Worm (Caenorhabditis elegans) whole organism, L4 larva: ENCODE measurements around the gene his-37.

Experiments
- D1046.2 ChIP-seq: fragments of 200-800 bp; sonication (Bioruptor generic); IDR thresholded peaks from 2 replicates; pipeline ENCODE4 v1.3.6; 2022; ENCODE audit warnings: missing genetic modification characterization, missing compliant biosample characterization
- F10B5.3 ChIP-seq: sonication (generic microtip); optimal IDR thresholded peaks from 2 replicates; lab custom pipeline; 2016; ENCODE audit warnings: mild to moderate bottlenecking, missing genetic modification characterization, missing compliant biosample characterization
- F37D6.2 ChIP-seq: sonication (generic microtip); optimal IDR thresholded peaks from 2 replicates; lab custom pipeline; 2016; ENCODE audit warnings: mild to moderate bottlenecking, missing genetic modification characterization, missing compliant biosample characterization
- F49E8.2 ChIP-seq: sonication (generic microtip); optimal IDR thresholded peaks from 2 replicates; lab custom pipeline; 2016; ENCODE audit warnings: missing compliant biosample characterization, mild to moderate bottlenecking, missing genetic modification characterization, borderline replicate concordance
- R02D3.7 ChIP-seq: fragments of 150-350 bp; sonication (generic microtip); optimal IDR thresholded peaks from 3 replicates; lab custom pipeline; 2014; ENCODE audit warnings: missing biosample characterization, missing genetic modification characterization
- T20F7.1 ChIP-seq: fragments of 200-800 bp; sonication (Bioruptor generic); optimal IDR thresholded peaks from 2 replicates; lab custom pipeline; 2018; ENCODE audit warnings: mild to moderate bottlenecking, missing genetic modification characterization, missing compliant biosample characterization
- Y48G9A.11 ChIP-seq: fragments of 200-800 bp; sonication (Bioruptor generic); IDR thresholded peaks from 2 replicates; pipeline ENCODE4 v1.3.6; 2022; ENCODE audit warnings: missing genetic modification reagents, missing genetic modification characterization, missing compliant biosample characterization
- ceh-20 ChIP-seq: fragments of 200-800 bp; sonication (Bioruptor generic); IDR thresholded peaks from 2 replicates; pipeline ENCODE4 v1.3.6; 2022; ENCODE audit warnings: missing genetic modification reagents, missing genetic modification characterization, missing compliant biosample characterization
- ceh-28 ChIP-seq: fragments of 150-350 bp; optimal IDR thresholded peaks from 2 replicates; lab custom pipeline; 2014; ENCODE audit warnings: missing biosample characterization, missing genetic modification reagents, missing genetic modification characterization
- ceh-32 ChIP-seq: sonication (generic microtip); optimal IDR thresholded peaks from 2 replicates; lab custom pipeline; 2016; ENCODE audit warnings: mild to moderate bottlenecking, missing genetic modification characterization, missing compliant biosample characterization; ENCODE audit not compliant: poor library complexity
- ces-1 ChIP-seq: fragments of 150-350 bp; sonication (generic microtip); optimal IDR thresholded peaks from 4 replicates; lab custom pipeline; 2014; ENCODE audit warnings: missing biosample characterization, missing genetic modification reagents, missing genetic modification characterization
- ctbp-1 ChIP-seq: fragments of 200-800 bp; sonication (Bioruptor generic); IDR thresholded peaks from 2 replicates; pipeline ENCODE4 v1.3.6; 2022; ENCODE audit warnings: missing genetic modification reagents, missing genetic modification characterization, missing compliant biosample characterization
- daf-16 ChIP-seq, 3 experiments: sonication (generic microtip); optimal IDR thresholded peaks; 2 replicates each; lab custom pipeline; 2016 to 2017; ENCODE audit warnings: missing genetic modification characterization in 3 of 3, missing genetic modification reagents in 3 of 3, mild to moderate bottlenecking in 2 of 3, missing compliant biosample characterization in 2 of 3, missing biosample characterization in 1 of 3, moderate library complexity in 1 of 3
- dmd-6 ChIP-seq: fragments of 200-800 bp; sonication (Bioruptor generic); IDR thresholded peaks from 2 replicates; pipeline ENCODE4 v1.3.6; 2022; ENCODE audit warnings: missing genetic modification reagents, missing genetic modification characterization, missing compliant biosample characterization
- dmd-8 ChIP-seq: fragments of 200-800 bp; sonication (Bioruptor generic); IDR thresholded peaks from 2 replicates; pipeline ENCODE4 v1.3.6; 2022; ENCODE audit warnings: missing genetic modification characterization, missing compliant biosample characterization
- egl-43 ChIP-seq: fragments of 200-800 bp; sonication (Bioruptor generic); IDR thresholded peaks from 2 replicates; pipeline ENCODE4 v1.3.6; 2022; ENCODE audit warnings: missing genetic modification reagents, missing genetic modification characterization, missing compliant biosample characterization
- fkh-10 ChIP-seq: fragments of 150-350 bp; optimal IDR thresholded peaks from 2 replicates; lab custom pipeline; 2014; ENCODE audit warnings: missing biosample characterization, missing genetic modification reagents, missing genetic modification characterization
- hif-1 ChIP-seq, 2 experiments: sonication (generic microtip); optimal IDR thresholded peaks; 2 replicates each; lab custom pipeline; 2016 to 2017; ENCODE audit warnings: missing compliant biosample characterization in 2 of 2, missing genetic modification characterization in 2 of 2, missing genetic modification reagents in 2 of 2, missing genotype in 2 of 2, mild to moderate bottlenecking in 1 of 2
- hlh-30 ChIP-seq: sonication (generic microtip); optimal IDR thresholded peaks from 2 replicates; lab custom pipeline; 2017; ENCODE audit warnings: antibody characterized with exemption, mild to moderate bottlenecking, missing genetic modification characterization, missing compliant biosample characterization; ENCODE audit not compliant: insufficient read depth
- hmg-1.1 ChIP-seq: fragments of 200-800 bp; sonication (Bioruptor generic); IDR thresholded peaks from 2 replicates; pipeline ENCODE4 v1.3.6; 2022; ENCODE audit warnings: missing genetic modification reagents, missing genetic modification characterization, missing compliant biosample characterization
- lim-7 ChIP-seq: fragments of 200-800 bp; sonication (Bioruptor generic); IDR thresholded peaks from 2 replicates; pipeline ENCODE4 v1.3.6; 2022; ENCODE audit warnings: missing genetic modification characterization, missing compliant biosample characterization
- lin-13 ChIP-seq: fragments of 150-350 bp; optimal IDR thresholded peaks from 2 replicates; lab custom pipeline; 2014; ENCODE audit warnings: missing biosample characterization, missing genetic modification reagents, missing genetic modification characterization
- lin-15B ChIP-seq: fragments of 150-350 bp; sonication (generic microtip); optimal IDR thresholded peaks from 3 replicates; lab custom pipeline; 2014; ENCODE audit warnings: missing biosample characterization, missing genetic modification characterization
- lsy-2 ChIP-seq, 2 experiments: fragments of 150-350 bp in 1 of 2; sonication (generic microtip) in 1 of 2; optimal IDR thresholded peaks; 2 replicates each; lab custom pipeline; 2014 to 2017; ENCODE audit warnings: missing biosample characterization in 2 of 2, missing genetic modification characterization in 2 of 2
- madf-5 ChIP-seq, 2 experiments: fragments of 200-800 bp; sonication (Bioruptor generic); IDR thresholded peaks; 2 replicates each; pipeline ENCODE4 v1.3.6; 2022; ENCODE audit warnings: missing compliant biosample characterization in 2 of 2, missing genetic modification characterization in 2 of 2
- mdl-1 ChIP-seq, 2 experiments: fragments of 150-350 bp in 1 of 2; sonication (generic microtip) in 1 of 2; optimal IDR thresholded peaks; 2 replicates each; lab custom pipeline; 2014 to 2017; ENCODE audit warnings: missing biosample characterization in 2 of 2, missing genetic modification characterization in 2 of 2
- mdt-29 ChIP-seq: fragments of 200-800 bp; sonication (Bioruptor generic); IDR thresholded peaks from 2 replicates; pipeline ENCODE4 v1.3.6; 2022; ENCODE audit warnings: missing genetic modification reagents, missing genetic modification characterization, missing compliant biosample characterization
- mep-1 ChIP-seq: fragments of 150-350 bp; sonication (generic microtip); optimal IDR thresholded peaks from 3 replicates; lab custom pipeline; 2014; ENCODE audit warnings: missing biosample characterization, missing genetic modification characterization
- mes-2 ChIP-seq: sonication (generic microtip); optimal IDR thresholded peaks from 2 replicates; lab custom pipeline; 2016; ENCODE audit warnings: missing genotype, mild to moderate bottlenecking, missing genetic modification characterization, missing compliant biosample characterization; ENCODE audit not compliant: poor library complexity, severe bottlenecking
- mxl-2 ChIP-seq: fragments of 200-800 bp; sonication (Bioruptor generic); conservative IDR thresholded peaks from 2 replicates; pipeline ENCODE4 v1.3.6; 2022; ENCODE audit warnings: missing genetic modification reagents, missing genetic modification characterization, missing compliant biosample characterization
- nhr-48 ChIP-seq: sonication (generic microtip); optimal IDR thresholded peaks from 2 replicates; lab custom pipeline; 2016; ENCODE audit warnings: mild to moderate bottlenecking, missing genetic modification characterization, missing compliant biosample characterization
- nhr-6 ChIP-seq: fragments of 150-350 bp; optimal IDR thresholded peaks from 2 replicates; lab custom pipeline; 2014; ENCODE audit warnings: missing biosample characterization, missing genetic modification characterization
- pha-4 ChIP-seq, 2 experiments: fragments of 150-350 bp in 1 of 2; fragments of 200-800 bp in 1 of 2; sonication (Bioruptor generic) in 1 of 2; IDR thresholded peaks in 1 of 2; optimal IDR thresholded peaks in 1 of 2; 2 replicates each; pipeline versions ENCODE4 v1.3.6 to Lab custom; 2014 to 2022; ENCODE audit warnings: missing genetic modification characterization in 2 of 2, missing genetic modification reagents in 2 of 2, missing biosample characterization in 1 of 2, missing compliant biosample characterization in 1 of 2
- rbr-2 ChIP-seq: sonication (generic microtip); optimal IDR thresholded peaks from 2 replicates; lab custom pipeline; 2016; ENCODE audit warnings: missing genotype, missing genetic modification characterization, missing compliant biosample characterization
- tra-1 ChIP-seq: fragments of 200-800 bp; sonication (Bioruptor generic); IDR thresholded peaks from 2 replicates; pipeline ENCODE4 v1.3.6; 2022; ENCODE audit warnings: missing genetic modification reagents, missing genetic modification characterization, missing compliant biosample characterization
- unc-62 ChIP-seq, 3 experiments: fragments of 150-350 bp in 1 of 3; sonication (generic microtip); optimal IDR thresholded peaks in 2 of 3; peaks in 1 of 3; 1 replicate in 1 of 3; 2 replicates in 2 of 3; lab custom pipeline; 2014 to 2017; ENCODE audit warnings: missing biosample characterization in 3 of 3, missing genetic modification characterization in 3 of 3, missing genetic modification reagents in 3 of 3, missing genotype in 1 of 3
- zip-2 ChIP-seq: fragments of 150-350 bp; optimal IDR thresholded peaks from 2 replicates; lab custom pipeline; 2014; ENCODE audit warnings: missing biosample characterization, missing genetic modification characterization

The his-37 gene

ce11 chrV:9561624-9562179 is 14.8 kb downstream of the his-37 start, which contains the start of gene rgef-1:
rgef-1 (minus strand) TSS chrV:9561674.
- peak; percentile 10 for TF ChIP-seq mes-2
- TF ChIP-seq F10B5.3 (tag; lab: Kevin White, UChicago): no peak
- TF ChIP-seq dmd-8 (GFP tag; lab: Robert Waterston, UW): no peak
- TF ChIP-seq rbr-2 (tag; lab: Kevin White, UChicago): peak; percentile 87
- TF ChIP-seq nhr-48: peak; percentile 13
- TF ChIP-seq lsy-2 (tag; optimal IDR thresholded peaks at IDR 0.05; lab: Kevin White, UChicago): peak; percentile 41 to 69
- TF ChIP-seq hlh-30 (tag; lab: Kevin White, UChicago): peak; percentile 56
- peak; percentile 91 for TF ChIP-seq ctbp-1 (GFP tag; lab: Robert Waterston, UW)
- TF ChIP-seq zip-2 (tag; lab: Kevin White, UChicago): no peak
- TF ChIP-seq tra-1: no peak
- peak; percentile 75 for TF ChIP-seq F37D6.2 (tag; lab: Kevin White, UChicago)
- TF ChIP-seq unc-62 (GFP tag; optimal IDR thresholded peaks at IDR 0.05 in 1 of 2; lab: Kevin White, UChicago): peak in 1 of 2 experiments; percentile 81
- TF ChIP-seq unc-62 (tag; optimal IDR thresholded peaks at IDR 0.05; lab: Kevin White, UChicago): no peak
- TF ChIP-seq ceh-28 (tag; lab: Kevin White, UChicago): no peak
- no peak for TF ChIP-seq nhr-6 (tag; lab: Kevin White, UChicago)
- no peak for TF ChIP-seq lim-7 (GFP tag; lab: Robert Waterston, UW)
- TF ChIP-seq mdt-29 (GFP tag; lab: Robert Waterston, UW): no peak
- TF ChIP-seq T20F7.1 (GFP tag; lab: Kevin White, UChicago): no peak
- peak; percentile 61 for TF ChIP-seq hmg-1.1 (GFP tag; lab: Robert Waterston, UW)
- peak in 1 of 2 experiments; percentile 33 for TF ChIP-seq hif-1 (tag; optimal IDR thresholded peaks at IDR 0.05; lab: Kevin White, UChicago)
- TF ChIP-seq egl-43 (GFP tag; lab: Robert Waterston, UW): peak; percentile 81
- no peak for TF ChIP-seq ces-1 (GFP tag; lab: Kevin White, UChicago)
- no peak for TF ChIP-seq D1046.2 (GFP tag; lab: Robert Waterston, UW)
- TF ChIP-seq ceh-32 (tag; lab: Kevin White, UChicago): no peak
- TF ChIP-seq daf-16 (GFP tag; optimal IDR thresholded peaks at IDR 0.05; lab: Kevin White, UChicago): no peak
- TF ChIP-seq daf-16 (tag; optimal IDR thresholded peaks at IDR 0.05; lab: Kevin White, UChicago): no peak
- TF ChIP-seq lin-13 (GFP tag; lab: Kevin White, UChicago): no peak
- TF ChIP-seq ceh-20 (GFP tag; lab: Robert Waterston, UW): 0 out of 2 replicates have a peak, but pooled peaks have one; percentile 22
- no peak for TF ChIP-seq F49E8.2
- peak; percentile 90 for TF ChIP-seq fkh-10
- TF ChIP-seq dmd-6 (GFP tag; lab: Robert Waterston, UW): 0 out of 2 replicates have a peak, but pooled peaks have one; percentile 14
- no peak for TF ChIP-seq madf-5 (GFP tag; IDR thresholded peaks at IDR 0.05; lab: Robert Waterston, UW)
- TF ChIP-seq lin-15B: no peak
- TF ChIP-seq R02D3.7 (tag; lab: Kevin White, UChicago): no peak
- TF ChIP-seq mdl-1 (tag; optimal IDR thresholded peaks at IDR 0.05; lab: Kevin White, UChicago): peak in 1 of 2 experiments; percentile 84
- peak; percentile 58 for TF ChIP-seq mep-1
- no peak for TF ChIP-seq mxl-2 (GFP tag; lab: Robert Waterston, UW)

- TF ChIP-seq ctbp-1 (GFP tag; lab: Robert Waterston, UW): 0 out of 2 replicates have a peak, but pooled peaks have one; percentile 35
- peak in 1 of 2 experiments; percentile 82 for TF ChIP-seq unc-62 (GFP tag; optimal IDR thresholded peaks at IDR 0.05 in 1 of 2; lab: Kevin White, UChicago)
- TF ChIP-seq unc-62 (tag; optimal IDR thresholded peaks at IDR 0.05; lab: Kevin White, UChicago): no peak
- no peak for TF ChIP-seq dmd-8 (GFP tag; lab: Robert Waterston, UW)
- no peak for TF ChIP-seq pha-4 (GFP tag; IDR thresholded peaks at IDR 0.05; lab: Robert Waterston, UW)
- no peak for TF ChIP-seq pha-4 (tag; optimal IDR thresholded peaks at IDR 0.05; lab: Kevin White, UChicago)
- TF ChIP-seq fkh-10: peak; percentile 34
- no peak for TF ChIP-seq dmd-6 (GFP tag; lab: Robert Waterston, UW)
- TF ChIP-seq Y48G9A.11: no peak
- TF ChIP-seq nhr-48: no peak
- no peak for TF ChIP-seq lsy-2 (tag; optimal IDR thresholded peaks at IDR 0.05; lab: Kevin White, UChicago)
These were observed 16.7 kb downstream of the his-37 start for ce11 chrV:9563585-9563984.
